Fruit fly (Drosophila melanogaster) whole organism, embryonic: ENCODE data around the gene CG8563.

Source experiments
- Ada2b ChIP-seq: fragments of 200-800 bp; sonication (Bioruptor generic); IDR thresholded peaks from 2 replicates; pipeline ENCODE4 v1.3.6; 2022; ENCODE audit warnings: missing biosample characterization, missing genetic modification characterization
- Awh ChIP-seq: fragments of 200-800 bp; sonication (Bioruptor generic); IDR thresholded peaks from 2 replicates; pipeline ENCODE4, ENCODE4 v1.3.6; 2022; ENCODE audit warnings: missing biosample characterization, missing genetic modification characterization
- CG10462 ChIP-seq: fragments of 200-800 bp; sonication (Bioruptor generic); optimal IDR thresholded peaks from 2 replicates; lab custom pipeline; 2016; ENCODE audit warnings: missing biosample characterization, missing genetic modification characterization
- CG12104 ChIP-seq: fragments of 200-800 bp; sonication (Bioruptor generic); optimal IDR thresholded peaks from 3 replicates; lab custom pipeline; 2016; ENCODE audit warnings: missing biosample characterization, missing genetic modification characterization
- CG13123 ChIP-seq: fragments of 200-800 bp; sonication (Bioruptor generic); optimal IDR thresholded peaks from 2 replicates; lab custom pipeline; 2016; ENCODE audit warnings: missing biosample characterization, missing genetic modification characterization
- CG13624 ChIP-seq: fragments of 200-800 bp; sonication (Bioruptor generic); optimal IDR thresholded peaks from 2 replicates; lab custom pipeline; 2016; ENCODE audit warnings: missing biosample characterization, missing genetic modification characterization
- CG14860 ChIP-seq: fragments of 200-800 bp; sonication (Bioruptor generic); IDR thresholded peaks from 3 replicates; pipeline ENCODE4 v1.3.6; 2022; ENCODE audit warnings: missing biosample characterization, missing genetic modification characterization; ENCODE audit not compliant: partially characterized antibody
- CG1603 ChIP-seq: fragments of 200-800 bp; sonication (Bioruptor generic); optimal IDR thresholded peaks from 2 replicates; lab custom pipeline; 2019; ENCODE audit warnings: missing biosample characterization, mild to moderate bottlenecking, missing genetic modification characterization, moderate library complexity
- CG30403 ChIP-seq: fragments of 200-800 bp; sonication (Bioruptor generic); optimal IDR thresholded peaks from 3 replicates; lab custom pipeline; 2016; ENCODE audit warnings: missing biosample characterization, missing genetic modification characterization
- CG3838 ChIP-seq: fragments of 200-800 bp; sonication (Bioruptor generic); optimal IDR thresholded peaks from 3 replicates; lab custom pipeline; 2016; ENCODE audit warnings: missing biosample characterization, missing genetic modification characterization
- CG3995 ChIP-seq: fragments of 200-800 bp; sonication (Bioruptor generic); optimal IDR thresholded peaks from 3 replicates; lab custom pipeline; 2016; ENCODE audit warnings: missing biosample characterization, missing genetic modification characterization
- CG4730 ChIP-seq: fragments of 200-800 bp; sonication (Bioruptor generic); IDR thresholded peaks from 2 replicates; pipeline ENCODE4 v1.3.6; 2022; ENCODE audit warnings: missing biosample characterization, missing genetic modification characterization
- CG4820 ChIP-seq: fragments of 200-800 bp; sonication (Bioruptor generic); optimal IDR thresholded peaks from 3 replicates; lab custom pipeline; 2016; ENCODE audit warnings: missing biosample characterization, missing genetic modification characterization
- CG5953 ChIP-seq: fragments of 200-800 bp; sonication (Bioruptor generic); IDR thresholded peaks from 2 replicates; pipeline ENCODE4 v1.3.6; 2022; ENCODE audit warnings: missing biosample characterization, missing genetic modification characterization
- CG6689 ChIP-seq: fragments of 200-800 bp; sonication (Bioruptor generic); IDR thresholded peaks from 2 replicates; pipeline ENCODE4 v1.3.6; 2022; ENCODE audit warnings: missing biosample characterization, missing genetic modification characterization
- CG7357 ChIP-seq: fragments of 200-800 bp; sonication (Bioruptor generic); IDR thresholded peaks from 3 replicates; pipeline ENCODE4 v1.3.6; 2022; ENCODE audit warnings: missing biosample characterization, missing genetic modification characterization
- CG7745 ChIP-seq: fragments of 200-800 bp; sonication (Bioruptor generic); optimal IDR thresholded peaks from 2 replicates; lab custom pipeline; 2018; ENCODE audit warnings: missing biosample characterization, mild to moderate bottlenecking, missing genetic modification characterization, moderate library complexity
- CG9215 ChIP-seq: fragments of 200-800 bp; sonication (Bioruptor generic); IDR thresholded peaks from 2 replicates; pipeline ENCODE4 v1.3.6; 2022; ENCODE audit warnings: missing biosample characterization, missing genetic modification characterization
- CoRest ChIP-seq: fragments of 200-800 bp; sonication (Bioruptor generic); optimal IDR thresholded peaks from 3 replicates; lab custom pipeline; 2018; ENCODE audit warnings: missing biosample characterization, mild to moderate bottlenecking, missing genetic modification characterization, moderate library complexity
- Fer1 ChIP-seq: fragments of 200-800 bp; sonication (Bioruptor generic); optimal IDR thresholded peaks from 2 replicates; lab custom pipeline; 2017; ENCODE audit warnings: missing biosample characterization, mild to moderate bottlenecking, missing genetic modification characterization
- Fer3 ChIP-seq: fragments of 200-800 bp; sonication (Bioruptor generic); optimal IDR thresholded peaks from 2 replicates; lab custom pipeline; 2018; ENCODE audit warnings: missing biosample characterization, mild to moderate bottlenecking, missing genetic modification characterization, moderate library complexity
- HmgZ ChIP-seq: fragments of 200-800 bp; sonication (Bioruptor generic); optimal IDR thresholded peaks from 2 replicates; lab custom pipeline; 2018; ENCODE audit warnings: missing biosample characterization, mild to moderate bottlenecking, missing genetic modification characterization
- Nf-YA ChIP-seq: fragments of 200-800 bp; sonication (Bioruptor generic); IDR thresholded peaks from 2 replicates; pipeline ENCODE4 v1.3.6; 2022; ENCODE audit warnings: missing biosample characterization, missing genetic modification characterization
- PHDP ChIP-seq: fragments of 200-800 bp; sonication (Bioruptor generic); optimal IDR thresholded peaks from 3 replicates; lab custom pipeline; 2018; ENCODE audit warnings: missing biosample characterization, mild to moderate bottlenecking, missing genetic modification characterization, moderate library complexity
- Rfx ChIP-seq: fragments of 200-800 bp; sonication (Bioruptor generic); IDR thresholded peaks from 2 replicates; pipeline ENCODE4 v1.3.6; 2022; ENCODE audit warnings: missing biosample characterization, missing genetic modification characterization
- Six4 ChIP-seq: fragments of 200-800 bp; sonication (Bioruptor generic); optimal IDR thresholded peaks from 2 replicates; lab custom pipeline; 2016; ENCODE audit warnings: missing biosample characterization, missing genetic modification characterization
- Spps ChIP-seq: fragments of 200-800 bp; sonication (Bioruptor generic); optimal IDR thresholded peaks from 2 replicates; lab custom pipeline; 2018; ENCODE audit warnings: missing biosample characterization, mild to moderate bottlenecking, missing genetic modification characterization
- Ssrp ChIP-seq: fragments of 200-800 bp; sonication (Bioruptor generic); optimal IDR thresholded peaks from 2 replicates; lab custom pipeline; 2018; ENCODE audit warnings: missing biosample characterization, mild to moderate bottlenecking, missing genetic modification characterization, moderate library complexity
- Stat92E ChIP-seq, 3 experiments: fragments of >200 bp in 2 of 3; fragments of 200-800 bp in 1 of 3; sonication (Bioruptor generic) in 1 of 3; optimal IDR thresholded peaks; 2 replicates each; lab custom pipeline; 2017 to 2019; ENCODE audit warnings: missing biosample characterization in 3 of 3, missing genetic modification characterization in 3 of 3, mild to moderate bottlenecking in 1 of 3, moderate library complexity in 1 of 3
- Taf1 ChIP-seq: fragments of 200-800 bp; sonication (Bioruptor generic); IDR thresholded peaks from 2 replicates; pipeline ENCODE4 v1.3.6; 2022; ENCODE audit warnings: missing biosample characterization, missing genetic modification characterization
- Vsx1 ChIP-seq: fragments of 200-800 bp; sonication (Bioruptor generic); optimal IDR thresholded peaks from 2 replicates; lab custom pipeline; 2017; ENCODE audit warnings: missing biosample characterization, mild to moderate bottlenecking, missing genetic modification characterization, missing genetic modification reagents
- ap ChIP-seq: fragments of 200-800 bp; sonication (Bioruptor generic); IDR thresholded peaks from 2 replicates; pipeline ENCODE4 v1.3.6; 2022; ENCODE audit warnings: missing biosample characterization, missing genetic modification characterization
- bbx ChIP-seq: fragments of 200-800 bp; sonication (Bioruptor generic); IDR thresholded peaks from 2 replicates; pipeline ENCODE4 v1.3.6; 2022; ENCODE audit warnings: missing biosample characterization, missing genetic modification characterization; ENCODE audit not compliant: partially characterized antibody
- cas ChIP-seq: fragments of 200-800 bp; sonication (Bioruptor generic); IDR thresholded peaks from 2 replicates; pipeline ENCODE4 v1.3.6; 2022; ENCODE audit warnings: missing biosample characterization, missing genetic modification characterization
- chinmo ChIP-seq: fragments of 200-800 bp; sonication (Bioruptor generic); IDR thresholded peaks from 4 replicates; pipeline ENCODE4 v1.3.6; 2022; ENCODE audit warnings: missing biosample characterization, missing genetic modification characterization; ENCODE audit not compliant: partially characterized antibody
- chn ChIP-seq: fragments of 200-800 bp; sonication (Bioruptor generic); optimal IDR thresholded peaks from 2 replicates; lab custom pipeline; 2016; ENCODE audit warnings: missing biosample characterization, missing genetic modification characterization
- corto ChIP-seq: fragments of 200-800 bp; sonication (Bioruptor generic); optimal IDR thresholded peaks from 2 replicates; lab custom pipeline; 2016; ENCODE audit warnings: missing biosample characterization, mild to moderate bottlenecking, missing genetic modification characterization, moderate library complexity
- fd3F ChIP-seq: fragments of 200-800 bp; sonication (Bioruptor generic); optimal IDR thresholded peaks from 2 replicates; lab custom pipeline; 2018; ENCODE audit warnings: missing biosample characterization, mild to moderate bottlenecking, missing genetic modification characterization, moderate library complexity
- fd64A ChIP-seq: fragments of 200-800 bp; sonication (Bioruptor generic); optimal IDR thresholded peaks from 3 replicates; lab custom pipeline; 2018; ENCODE audit warnings: missing biosample characterization, mild to moderate bottlenecking, missing genetic modification characterization
- grn ChIP-seq: fragments of 200-800 bp; sonication (Bioruptor generic); optimal IDR thresholded peaks from 3 replicates; lab custom pipeline; 2017; ENCODE audit warnings: missing biosample characterization, missing genetic modification characterization
- gsb-n ChIP-seq: fragments of 200-800 bp; sonication (Bioruptor generic); optimal IDR thresholded peaks from 3 replicates; lab custom pipeline; 2018; ENCODE audit warnings: missing biosample characterization, mild to moderate bottlenecking, missing genetic modification characterization
- h ChIP-seq: fragments of >200 bp; optimal IDR thresholded peaks from 2 replicates; lab custom pipeline; 2017
- insv ChIP-seq, 2 experiments: fragments of 200-800 bp; sonication (Bioruptor generic); optimal IDR thresholded peaks; 3 replicates each; lab custom pipeline; 2016 to 2018; ENCODE audit warnings: missing biosample characterization in 2 of 2, missing genetic modification characterization in 2 of 2
- oc ChIP-seq: fragments of 200-800 bp; sonication (Bioruptor generic); optimal IDR thresholded peaks from 2 replicates; lab custom pipeline; 2018; ENCODE audit warnings: missing biosample characterization, mild to moderate bottlenecking, missing genetic modification characterization, moderate library complexity
- pb ChIP-seq: fragments of 200-800 bp; sonication (Bioruptor generic); optimal IDR thresholded peaks from 3 replicates; lab custom pipeline; 2016; ENCODE audit warnings: missing biosample characterization, missing genetic modification characterization
- sd ChIP-seq: fragments of 200-800 bp; sonication (Bioruptor generic); optimal IDR thresholded peaks from 3 replicates; lab custom pipeline; 2018; ENCODE audit warnings: missing biosample characterization, mild to moderate bottlenecking, missing genetic modification characterization, moderate library complexity
- trem ChIP-seq: fragments of 200-800 bp; optimal IDR thresholded peaks from 3 replicates; lab custom pipeline; 2019; ENCODE audit warnings: missing biosample characterization, mild to moderate bottlenecking, missing genetic modification characterization, moderate library complexity
- tup ChIP-seq: fragments of 200-800 bp; sonication (Bioruptor generic); optimal IDR thresholded peaks from 2 replicates; lab custom pipeline; 2016; ENCODE audit warnings: missing biosample characterization, mild to moderate bottlenecking, missing genetic modification characterization, moderate library complexity
- unpg ChIP-seq: fragments of 200-800 bp; sonication (Bioruptor generic); optimal IDR thresholded peaks from 3 replicates; lab custom pipeline; 2018; ENCODE audit warnings: missing biosample characterization, mild to moderate bottlenecking, missing genetic modification characterization, moderate library complexity
- wor ChIP-seq: fragments of 200-800 bp; sonication (Bioruptor generic); IDR thresholded peaks from 2 replicates; pipeline ENCODE4 v1.3.6; 2022; ENCODE audit warnings: missing biosample characterization, missing genetic modification characterization

The CG8563 gene

dm6 chr3L:7347984-7348631, 42.4 kb upstream of the CG8563 start, which contains the start of the genes Srp19 and qm (continued):
- TF ChIP-seq ap (GFP tag; lab: Robert Waterston, UW): no peak
- peak in 1 of 2 experiments; percentile 23 for TF ChIP-seq insv (GFP tag; optimal IDR thresholded peaks at IDR 0.05; lab: Kevin White, UChicago)
- no peak for TF ChIP-seq CG5953 (GFP tag; lab: Robert Waterston, UW)
- no peak for TF ChIP-seq CG13123 (GFP tag; lab: Kevin White, UChicago)
- no peak for TF ChIP-seq CG3995 (GFP tag; lab: Kevin White, UChicago)
- TF ChIP-seq CG12104: peak; percentile 37
- TF ChIP-seq CG7357: no peak
- peak; percentile 10 for TF ChIP-seq fd64A (GFP tag; lab: Kevin White, UChicago)
- no peak for TF ChIP-seq pb (GFP tag; lab: Kevin White, UChicago)
- no peak for TF ChIP-seq CG4730 (GFP tag; lab: Robert Waterston, UW)
- no peak for TF ChIP-seq CG3838 (GFP tag; lab: Kevin White, UChicago)
- TF ChIP-seq unpg (GFP tag; lab: Kevin White, UChicago): peak; percentile 42
- TF ChIP-seq CG6689 (GFP tag; lab: Robert Waterston, UW): peak; percentile 29; the same call in 1 of the 2 replicates
- no peak for TF ChIP-seq fd3F
- TF ChIP-seq Vsx1 (GFP tag; lab: Kevin White, UChicago): no peak
- TF ChIP-seq CG30403: peak; percentile 84
- TF ChIP-seq CG9215 (GFP tag; lab: Robert Waterston, UW): peak; percentile 32; the same call in 1 of the 2 replicates
- no peak for TF ChIP-seq corto (GFP tag; lab: Kevin White, UChicago)
- TF ChIP-seq Fer1 (GFP tag; lab: Kevin White, UChicago): peak; percentile 51
- peak; percentile 97 for TF ChIP-seq chinmo (GFP tag; lab: Robert Waterston, UW)
- peak; percentile 20 for TF ChIP-seq HmgZ (tag; lab: Kevin White, UChicago)
- no peak for TF ChIP-seq Nf-YA (GFP tag; lab: Robert Waterston, UW)
- no peak for TF ChIP-seq Six4 (GFP tag; lab: Kevin White, UChicago)
- 0 out of 2 replicates have a peak, but pooled peaks have one; percentile 17 for TF ChIP-seq Taf1
- TF ChIP-seq Spps (tag; lab: Kevin White, UChicago): no peak
- TF ChIP-seq h: no peak
- TF ChIP-seq Ssrp: no peak
- no peak for TF ChIP-seq grn (GFP tag; lab: Kevin White, UChicago)
- TF ChIP-seq CG7745 (tag; lab: Kevin White, UChicago): no peak
- TF ChIP-seq cas (GFP tag; lab: Robert Waterston, UW): peak; percentile 14; the same call in 1 of the 2 replicates
- peak in 1 of 3 experiments; percentile 48 for TF ChIP-seq Stat92E (GFP tag; optimal IDR thresholded peaks at IDR 0.05; lab: Kevin White, UChicago)
- TF ChIP-seq tup: no peak
- peak; percentile 6 for TF ChIP-seq CG4820 (GFP tag; lab: Kevin White, UChicago)
- peak; percentile 11; the same call in 1 of the 2 replicates for TF ChIP-seq wor (GFP tag; lab: Robert Waterston, UW)
- no peak for TF ChIP-seq CG10462 (GFP tag; lab: Kevin White, UChicago)
- TF ChIP-seq Ada2b (GFP tag; lab: Robert Waterston, UW): peak; percentile 31; the same call in 1 of the 2 replicates
- TF ChIP-seq gsb-n (tag; lab: Kevin White, UChicago): peak; percentile 22
- peak; percentile 44 for TF ChIP-seq chn
- TF ChIP-seq sd (tag; lab: Kevin White, UChicago): peak; percentile 33
- peak; percentile 68 for TF ChIP-seq CoRest
- TF ChIP-seq oc (tag; lab: Kevin White, UChicago): no peak
- peak; percentile 77; the same call in 2 of the 3 replicates for TF ChIP-seq CG14860 (GFP tag; lab: Robert Waterston, UW)
- TF ChIP-seq Awh (GFP tag; lab: Robert Waterston, UW): no peak
- peak; percentile 26 for TF ChIP-seq Fer3
- TF ChIP-seq CG1603 (tag; lab: Kevin White, UChicago): peak; percentile 11
- peak; percentile 52 for TF ChIP-seq CG13624 (GFP tag; lab: Kevin White, UChicago)
- TF ChIP-seq Rfx (GFP tag; lab: Robert Waterston, UW): peak; percentile 51; the same call in 1 of the 2 replicates
- TF ChIP-seq bbx (GFP tag; lab: Robert Waterston, UW): peak; percentile 83
- TF ChIP-seq trem (tag; lab: Kevin White, UChicago): peak; percentile 6
- TF ChIP-seq PHDP (tag; lab: Kevin White, UChicago): no peak
